Fruit fly (Drosophila melanogaster) whole organism, embryonic: ENCODE data around the gene Tomosyn.

Experiments used
- CG10209 ChIP-seq: fragments of 200-800 bp; sonication (Bioruptor generic); optimal IDR thresholded peaks from 3 replicates; lab custom pipeline; 2017; ENCODE audit warnings: missing biosample characterization, mild to moderate bottlenecking, missing genetic modification characterization, missing genetic modification reagents
- CG10321 ChIP-seq: fragments of 200-800 bp; sonication (Bioruptor generic); IDR thresholded peaks from 2 replicates; pipeline ENCODE4 v1.3.6; 2022; ENCODE audit warnings: missing biosample characterization, missing genetic modification characterization
- CG11093 ChIP-seq: fragments of 200-800 bp; sonication (Bioruptor generic); IDR thresholded peaks from 3 replicates; pipeline ENCODE4 v1.3.6; 2022; ENCODE audit warnings: missing biosample characterization, missing genetic modification characterization
- CG11247 ChIP-seq: fragments of 200-800 bp; sonication (Bioruptor generic); IDR thresholded peaks from 2 replicates; pipeline ENCODE4 v1.3.6; 2022; ENCODE audit warnings: missing biosample characterization, missing genetic modification characterization
- CG11560 ChIP-seq: fragments of 200-800 bp; sonication (Bioruptor generic); IDR thresholded peaks from 3 replicates; pipeline ENCODE4 v1.3.6; 2022; ENCODE audit warnings: missing biosample characterization, missing genetic modification characterization
- CG12219 ChIP-seq: fragments of 200-800 bp; sonication (Bioruptor generic); optimal IDR thresholded peaks from 3 replicates; lab custom pipeline; 2018; ENCODE audit warnings: missing biosample characterization, mild to moderate bottlenecking, missing genetic modification characterization
- CG12236 ChIP-seq: fragments of 200-800 bp; sonication (Bioruptor generic); optimal IDR thresholded peaks from 2 replicates; lab custom pipeline; 2016; ENCODE audit warnings: missing biosample characterization, missing genetic modification characterization
- CG12391 ChIP-seq: fragments of 200-800 bp; sonication (Bioruptor generic); optimal IDR thresholded peaks from 3 replicates; lab custom pipeline; 2018; ENCODE audit warnings: missing biosample characterization, mild to moderate bottlenecking, missing genetic modification characterization, moderate library complexity
- CG14050 ChIP-seq: fragments of 200-800 bp; sonication (Bioruptor generic); IDR thresholded peaks from 3 replicates; pipeline ENCODE4 v1.3.6; 2022; ENCODE audit warnings: missing biosample characterization, missing genetic modification characterization
- CG14441 ChIP-seq: fragments of 200-800 bp; sonication (Bioruptor generic); IDR thresholded peaks from 2 replicates; pipeline ENCODE4 v1.3.6; 2022; ENCODE audit warnings: missing biosample characterization, missing genetic modification characterization
- CG15479 ChIP-seq: fragments of 200-800 bp; sonication (Bioruptor generic); optimal IDR thresholded peaks from 3 replicates; lab custom pipeline; 2019; ENCODE audit warnings: missing biosample characterization, mild to moderate bottlenecking, missing genetic modification characterization, moderate library complexity
- CG15514 ChIP-seq: fragments of 200-800 bp; sonication (Bioruptor generic); optimal IDR thresholded peaks from 3 replicates; lab custom pipeline; 2017; ENCODE audit warnings: missing biosample characterization, missing genetic modification characterization, mild to moderate bottlenecking, moderate library complexity, missing genetic modification reagents
- CG1647 ChIP-seq: fragments of 200-800 bp; sonication (Bioruptor generic); optimal IDR thresholded peaks from 3 replicates; lab custom pipeline; 2016; ENCODE audit warnings: missing biosample characterization, missing genetic modification characterization
- CG1832 ChIP-seq: fragments of 200-800 bp; sonication (Bioruptor generic); optimal IDR thresholded peaks from 2 replicates; lab custom pipeline; 2017; ENCODE audit warnings: missing biosample characterization, mild to moderate bottlenecking, missing genetic modification characterization, inconsistent platforms
- CG32532 ChIP-seq: fragments of 200-800 bp; sonication (Bioruptor generic); IDR thresholded peaks from 2 replicates; pipeline ENCODE4 v1.3.6; 2022; ENCODE audit warnings: missing biosample characterization, missing genetic modification characterization
- CG3407 ChIP-seq: fragments of 200-800 bp; sonication (Bioruptor generic); optimal IDR thresholded peaks from 2 replicates; lab custom pipeline; 2018; ENCODE audit warnings: missing biosample characterization, mild to moderate bottlenecking, missing genetic modification characterization
- CG3847 ChIP-seq: fragments of 200-800 bp; sonication (Bioruptor generic); IDR thresholded peaks from 2 replicates; pipeline ENCODE4 v1.3.6; 2022; ENCODE audit warnings: missing biosample characterization, missing genetic modification characterization
- CG4730 ChIP-seq: fragments of 200-800 bp; sonication (Bioruptor generic); IDR thresholded peaks from 2 replicates; pipeline ENCODE4 v1.3.6; 2022; ENCODE audit warnings: missing biosample characterization, missing genetic modification characterization
- CG5953 ChIP-seq: fragments of 200-800 bp; sonication (Bioruptor generic); IDR thresholded peaks from 2 replicates; pipeline ENCODE4 v1.3.6; 2022; ENCODE audit warnings: missing biosample characterization, missing genetic modification characterization
- CG6683 ChIP-seq: fragments of 200-800 bp; sonication (Bioruptor generic); optimal IDR thresholded peaks from 2 replicates; lab custom pipeline; 2017; ENCODE audit warnings: missing biosample characterization, mild to moderate bottlenecking, missing genetic modification characterization, missing genetic modification reagents
- CG7271 ChIP-seq: fragments of 200-800 bp; sonication (Bioruptor generic); optimal IDR thresholded peaks from 2 replicates; lab custom pipeline; 2018; ENCODE audit warnings: missing biosample characterization, mild to moderate bottlenecking, missing genetic modification characterization, moderate library complexity
- CG8281 ChIP-seq: fragments of 200-800 bp; sonication (Bioruptor generic); optimal IDR thresholded peaks from 2 replicates; lab custom pipeline; 2018; ENCODE audit warnings: missing biosample characterization, mild to moderate bottlenecking, missing genetic modification characterization, moderate library complexity
- CTCF ChIP-seq: fragments of 200-800 bp; sonication (Bioruptor generic); optimal IDR thresholded peaks from 2 replicates; lab custom pipeline; 2017; ENCODE audit warnings: missing biosample characterization, mild to moderate bottlenecking, missing genetic modification characterization, moderate library complexity
- Chrac-16 ChIP-seq: fragments of 200-800 bp; sonication (Bioruptor generic); optimal IDR thresholded peaks from 3 replicates; lab custom pipeline; 2016; ENCODE audit warnings: missing biosample characterization, missing genetic modification characterization
- Elba2 ChIP-seq: fragments of 200-800 bp; sonication (Bioruptor generic); optimal IDR thresholded peaks from 3 replicates; lab custom pipeline; 2016; ENCODE audit warnings: missing biosample characterization, missing genetic modification characterization
- Gug ChIP-seq: fragments of 200-800 bp; sonication (Bioruptor generic); IDR thresholded peaks from 4 replicates; pipeline ENCODE4 v1.3.6; 2022; ENCODE audit warnings: missing biosample characterization, missing genetic modification characterization
- Hey ChIP-seq: fragments of 200-800 bp; sonication (Bioruptor generic); optimal IDR thresholded peaks from 3 replicates; lab custom pipeline; 2018; ENCODE audit warnings: missing biosample characterization, mild to moderate bottlenecking, missing genetic modification characterization
- Med ChIP-seq: fragments of 200-800 bp; sonication (Bioruptor generic); peaks from one replicate; lab custom pipeline; 2016; ENCODE audit warnings: missing biosample characterization, missing genetic modification characterization, mild to moderate bottlenecking, inconsistent platforms, moderate library complexity
- Oaz ChIP-seq: fragments of 200-800 bp; sonication (Bioruptor generic); IDR thresholded peaks from 2 replicates; pipeline ENCODE4 v1.3.6; 2022; ENCODE audit warnings: missing biosample characterization, missing genetic modification characterization
- ac ChIP-seq: fragments of 200-800 bp; sonication (Bioruptor generic); optimal IDR thresholded peaks from 3 replicates; lab custom pipeline; 2017; ENCODE audit warnings: missing biosample characterization, mild to moderate bottlenecking, missing genetic modification characterization
- ara ChIP-seq: fragments of 200-800 bp; sonication (Bioruptor generic); IDR thresholded peaks from 2 replicates; pipeline ENCODE4 v1.3.6; 2022; ENCODE audit warnings: missing biosample characterization, missing genetic modification characterization
- az2 ChIP-seq: fragments of 200-800 bp; sonication (Bioruptor generic); optimal IDR thresholded peaks from 3 replicates; lab custom pipeline; 2016; ENCODE audit warnings: missing biosample characterization, missing genetic modification characterization
- btn ChIP-seq: fragments of 200-800 bp; sonication (Bioruptor generic); optimal IDR thresholded peaks from 2 replicates; lab custom pipeline; 2016; ENCODE audit warnings: missing biosample characterization, missing genetic modification characterization
- ci ChIP-seq: fragments of 200-800 bp; sonication (Bioruptor generic); IDR thresholded peaks from 3 replicates; pipeline ENCODE4 v1.3.6; 2022; ENCODE audit warnings: missing biosample characterization, missing genetic modification characterization
- corto ChIP-seq: fragments of 200-800 bp; sonication (Bioruptor generic); optimal IDR thresholded peaks from 2 replicates; lab custom pipeline; 2016; ENCODE audit warnings: missing biosample characterization, mild to moderate bottlenecking, missing genetic modification characterization, moderate library complexity
- crol ChIP-seq: fragments of 200-800 bp; sonication (Bioruptor generic); IDR thresholded peaks from 2 replicates; pipeline ENCODE4 v1.3.6; 2022; ENCODE audit warnings: missing biosample characterization, missing genetic modification characterization
- dan ChIP-seq: fragments of 200-800 bp; sonication (Bioruptor generic); IDR thresholded peaks from 2 replicates; pipeline ENCODE4 v1.3.6; 2022; ENCODE audit warnings: missing biosample characterization, missing genetic modification characterization
- fd102C ChIP-seq: fragments of 200-800 bp; sonication (Bioruptor generic); optimal IDR thresholded peaks from 2 replicates; lab custom pipeline; 2018; ENCODE audit warnings: missing biosample characterization, mild to moderate bottlenecking, missing genetic modification characterization, moderate library complexity
- fd3F ChIP-seq: fragments of 200-800 bp; sonication (Bioruptor generic); optimal IDR thresholded peaks from 2 replicates; lab custom pipeline; 2018; ENCODE audit warnings: missing biosample characterization, mild to moderate bottlenecking, missing genetic modification characterization, moderate library complexity
- fru ChIP-seq: fragments of >200 bp; optimal IDR thresholded peaks from 2 replicates; lab custom pipeline; 2017
- fu2 ChIP-seq: fragments of 200-800 bp; sonication (Bioruptor generic); optimal IDR thresholded peaks from 2 replicates; lab custom pipeline; 2016; ENCODE audit warnings: missing biosample characterization, missing genetic modification characterization
- grau ChIP-seq: fragments of 200-800 bp; optimal IDR thresholded peaks from 3 replicates; lab custom pipeline; 2019; ENCODE audit warnings: missing biosample characterization, mild to moderate bottlenecking, missing genetic modification characterization, moderate library complexity
- gsb-n ChIP-seq: fragments of 200-800 bp; sonication (Bioruptor generic); optimal IDR thresholded peaks from 3 replicates; lab custom pipeline; 2018; ENCODE audit warnings: missing biosample characterization, mild to moderate bottlenecking, missing genetic modification characterization
- ham ChIP-seq: fragments of 200-800 bp; sonication (Bioruptor generic); IDR thresholded peaks from 2 replicates; pipeline ENCODE4 v1.3.6; 2022; ENCODE audit warnings: missing biosample characterization, missing genetic modification characterization
- her ChIP-seq: fragments of 200-800 bp; sonication (Bioruptor generic); optimal IDR thresholded peaks from 2 replicates; lab custom pipeline; 2016; ENCODE audit warnings: missing biosample characterization, missing genetic modification characterization
- ind ChIP-seq: fragments of 200-800 bp; sonication (Bioruptor generic); optimal IDR thresholded peaks from 3 replicates; lab custom pipeline; 2016; ENCODE audit warnings: missing biosample characterization, missing genetic modification characterization
- insv ChIP-seq, 2 experiments: fragments of 200-800 bp; sonication (Bioruptor generic); optimal IDR thresholded peaks; 3 replicates each; lab custom pipeline; 2016 to 2018; ENCODE audit warnings: missing biosample characterization in 2 of 2, missing genetic modification characterization in 2 of 2
- lbe ChIP-seq: fragments of 200-800 bp; sonication (Bioruptor generic); optimal IDR thresholded peaks from 2 replicates; lab custom pipeline; 2016; ENCODE audit warnings: missing biosample characterization, mild to moderate bottlenecking, missing genetic modification characterization
- mirr ChIP-seq: fragments of 200-800 bp; sonication (Bioruptor generic); optimal IDR thresholded peaks from 3 replicates; lab custom pipeline; 2018; ENCODE audit warnings: missing biosample characterization, mild to moderate bottlenecking, missing genetic modification characterization
- ranshi ChIP-seq: fragments of 200-800 bp; sonication (Bioruptor generic); IDR thresholded peaks from 2 replicates; pipeline ENCODE4 v1.3.6; 2022; ENCODE audit warnings: missing biosample characterization, missing genetic modification characterization
- ro ChIP-seq: fragments of 200-800 bp; sonication (Bioruptor generic); IDR thresholded peaks from 2 replicates; pipeline ENCODE4 v1.3.6; 2022; ENCODE audit warnings: missing biosample characterization, missing genetic modification characterization
- sisA ChIP-seq: fragments of 200-800 bp; sonication (Bioruptor generic); IDR thresholded peaks from 2 replicates; pipeline ENCODE4 v1.3.6; 2022; ENCODE audit warnings: missing biosample characterization, missing genetic modification characterization
- toy ChIP-seq: fragments of 200-800 bp; sonication (Bioruptor generic); IDR thresholded peaks from 2 replicates; pipeline ENCODE4 v1.3.6; 2022; ENCODE audit warnings: missing biosample characterization, missing genetic modification characterization
- wor ChIP-seq: fragments of 200-800 bp; sonication (Bioruptor generic); IDR thresholded peaks from 2 replicates; pipeline ENCODE4 v1.3.6; 2022; ENCODE audit warnings: missing biosample characterization, missing genetic modification characterization

The Tomosyn gene

DNA sequence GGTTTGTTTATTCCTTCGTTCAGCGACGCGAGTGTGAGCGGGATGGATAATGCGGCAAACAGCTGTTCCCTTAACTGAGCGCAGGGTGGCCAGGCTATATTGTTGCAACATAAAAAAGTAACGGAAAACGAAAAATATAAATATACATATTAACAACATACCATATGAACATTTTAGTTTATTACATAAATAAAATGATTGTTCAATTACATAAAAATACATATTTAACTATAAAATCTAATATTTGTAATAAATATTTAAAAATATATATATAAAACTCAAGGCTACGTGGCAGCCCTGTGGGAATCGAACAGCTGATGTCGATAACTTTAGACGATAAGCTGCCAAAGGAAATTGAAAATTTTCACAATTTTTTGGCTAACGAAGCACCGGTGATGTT, 1.8 kb upstream of the Tomosyn start, which contains the start of the genes Aven and CG2540 (continued):
- TF ChIP-seq CG8281 (tag; lab: Kevin White, UChicago) (peak; percentile 59), ara (GFP tag; lab: Robert Waterston, UW) (peak; percentile 68), CG14441 (no peak), az2 (peak; percentile 76), grau (tag; lab: Kevin White, UChicago) (peak; percentile 90), gsb-n (tag; lab: Kevin White, UChicago) (peak; percentile 84), Oaz (GFP tag; lab: Robert Waterston, UW) (no peak), Chrac-16 (GFP tag; lab: Kevin White, UChicago) (peak; percentile 56), ac (GFP tag; lab: Kevin White, UChicago) (peak; percentile 51), CG32532 (GFP tag; lab: Robert Waterston, UW) (peak; percentile 80), CTCF (GFP tag; lab: Kevin White, UChicago) (peak; percentile 7)
- TF ChIP-seq, all 482 proteins: peak for 281

- TF ChIP-seq sisA (GFP tag; lab: Robert Waterston, UW), result no peak
- TF ChIP-seq CG15514, result no peak
- no peak for TF ChIP-seq CG10321 (GFP tag; lab: Robert Waterston, UW)
- TF ChIP-seq ham, result no peak
- TF ChIP-seq CG10209 (GFP tag; lab: Kevin White, UChicago), result no peak
- TF ChIP-seq CG6683 (GFP tag; lab: Kevin White, UChicago), result no peak
- no peak for TF ChIP-seq CG7271
- peak; percentile 6 for TF ChIP-seq Med
- no peak for TF ChIP-seq fd102C (GFP tag; lab: Kevin White, UChicago)
- no peak for TF ChIP-seq ranshi
- no peak for TF ChIP-seq toy (GFP tag; lab: Robert Waterston, UW)
- no peak for TF ChIP-seq CG12391 (tag; lab: Kevin White, UChicago)
- TF ChIP-seq wor, result no peak
- no peak for TF ChIP-seq btn
- TF ChIP-seq CG4730, result no peak
- no peak for TF ChIP-seq CG11093 (GFP tag; lab: Robert Waterston, UW)
- TF ChIP-seq CG3407 (GFP tag; lab: Kevin White, UChicago), result no peak
- TF ChIP-seq CG12219 (GFP tag; lab: Kevin White, UChicago), result no peak
- TF ChIP-seq fu2, result no peak
- no peak for TF ChIP-seq fd3F (GFP tag; lab: Kevin White, UChicago)
- TF ChIP-seq Gug (GFP tag; lab: Robert Waterston, UW), result no peak
- no peak for TF ChIP-seq CG14050 (GFP tag; lab: Robert Waterston, UW)
- TF ChIP-seq ro, result no peak
- TF ChIP-seq mirr (GFP tag; lab: Kevin White, UChicago), result no peak
- TF ChIP-seq ind, result no peak
- TF ChIP-seq fru (lab: Kevin White, UChicago), result no peak
- TF ChIP-seq Hey (tag; lab: Kevin White, UChicago), result no peak
- no peak for TF ChIP-seq CG5953 (GFP tag; lab: Robert Waterston, UW)
- TF ChIP-seq crol (GFP tag; lab: Robert Waterston, UW), result peak; percentile 18
- no peak for TF ChIP-seq CG11247 (GFP tag; lab: Robert Waterston, UW)
- TF ChIP-seq CG11560 (tag; lab: Robert Waterston, UW), result no peak
- no peak for TF ChIP-seq CG3847 (GFP tag; lab: Robert Waterston, UW)
- no peak for TF ChIP-seq dan (GFP tag; lab: Robert Waterston, UW)
- no peak for TF ChIP-seq lbe
- TF ChIP-seq corto (GFP tag; lab: Kevin White, UChicago), result no peak
- TF ChIP-seq CG1832 (GFP tag; lab: Kevin White, UChicago), result no peak
- TF ChIP-seq Elba2 (GFP tag; lab: Kevin White, UChicago), result peak; percentile 35
- TF ChIP-seq CG15479 (GFP tag; lab: Kevin White, UChicago), result peak; percentile 40
- TF ChIP-seq ci (GFP tag; lab: Robert Waterston, UW), result no peak
- no peak for TF ChIP-seq CG12236
- TF ChIP-seq her (GFP tag; lab: Kevin White, UChicago), result no peak
- TF ChIP-seq insv (GFP tag; optimal IDR thresholded peaks at IDR 0.05; lab: Kevin White, UChicago), result peak; percentile 47 to 91
- no peak for TF ChIP-seq CG1647 (GFP tag; lab: Kevin White, UChicago)
Measured at dm6 chrX:12632157-12632422, 685 bp downstream of the Tomosyn start.
